Worm (Caenorhabditis elegans): ENCODE results near the gene ZK896.4.

ZK896.4 gene

DNA sequence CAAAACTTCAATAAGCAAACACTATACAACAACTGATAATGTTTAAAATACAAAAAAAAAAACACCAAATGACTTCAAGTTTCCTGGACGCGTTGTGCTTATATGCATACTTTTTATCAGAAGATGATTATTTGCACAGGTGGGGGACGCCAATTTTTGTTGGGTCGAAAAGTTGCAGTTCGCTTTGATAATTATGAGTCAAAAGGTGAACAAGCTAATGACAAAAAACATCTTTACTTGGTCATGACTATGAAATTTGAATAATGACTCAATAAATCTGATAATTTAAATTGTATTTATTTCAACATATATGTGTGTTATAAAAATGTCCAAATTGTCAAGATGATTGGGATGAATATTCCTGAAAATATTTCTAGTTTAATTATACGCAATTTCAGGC is at the start of gene ZK896.4:
TSS of gene ZK896.4 (minus strand) at position 101 of the 400 bp plus-strand sequence.
- no peak for TF ChIP-seq unc-55 (GFP tag; optimal IDR thresholded peaks at IDR 0.05)
- no peak for TF ChIP-seq ceh-6 (GFP tag; optimal IDR thresholded peaks at IDR 0.05)
- TF ChIP-seq ceh-45 (GFP tag; IDR thresholded peaks at IDR 0.05) = no peak
- no peak for TF ChIP-seq ceh-19 (GFP tag; optimal IDR thresholded peaks at IDR 0.05)
- TF ChIP-seq sox-2 (GFP tag; IDR thresholded peaks at IDR 0.05) = no peak
- TF ChIP-seq pax-1 (tag; optimal IDR thresholded peaks at IDR 0.05) = no peak
- TF ChIP-seq ceh-18 (tag; optimal IDR thresholded peaks at IDR 0.05) = no peak
- TF ChIP-seq pha-2 (tag; optimal IDR thresholded peaks at IDR 0.05) = no peak
- TF ChIP-seq hlh-13 (GFP tag; optimal IDR thresholded peaks at IDR 0.05) = no peak
- no peak for TF ChIP-seq K09A11.1 (tag; optimal IDR thresholded peaks at IDR 0.05; ENCODE audit: insufficient read depth)
- TF ChIP-seq C38D4.7 (GFP tag; optimal IDR thresholded peaks at IDR 0.05) = no peak
- no peak for TF ChIP-seq syd-9 (tag; optimal IDR thresholded peaks at IDR 0.05)

DNA sequence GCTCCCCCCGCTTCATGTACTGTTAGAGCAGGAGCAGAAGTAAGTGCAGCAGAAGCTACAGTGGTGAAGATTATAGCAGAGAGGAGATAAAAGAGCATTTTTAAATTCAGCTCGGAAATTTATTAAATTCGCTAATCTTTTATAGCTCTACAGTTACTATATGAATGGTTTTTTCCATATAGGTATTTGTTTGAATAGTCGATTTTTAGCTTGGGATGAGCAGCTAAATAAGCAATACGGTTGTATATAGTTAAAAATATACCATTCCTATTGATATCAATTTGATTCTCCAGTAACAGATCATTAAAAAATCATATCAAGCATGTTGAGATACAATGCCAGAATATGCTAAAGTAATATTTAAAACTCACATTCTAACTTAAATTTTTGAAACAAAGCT is 43.5 kb upstream of the ZK896.4 start, which contains the start of gene srlf-5:
TSS of gene srlf-5 (minus strand) at position 101 of the 400 bp plus-strand sequence.
- no peak for TF ChIP-seq elt-2 (tag; optimal IDR thresholded peaks at IDR 0.05)
- no peak for TF ChIP-seq ceh-34 (tag; optimal IDR thresholded peaks at IDR 0.05)
- no peak for TF ChIP-seq tbx-2 (tag; optimal IDR thresholded peaks at IDR 0.05)
- no peak for TF ChIP-seq hlh-8 (tag; optimal IDR thresholded peaks at IDR 0.05)
- TF ChIP-seq ztf-16 (tag; optimal IDR thresholded peaks at IDR 0.05) = no peak
- no peak for TF ChIP-seq C38D4.7 (GFP tag; optimal IDR thresholded peaks at IDR 0.05)
- no peak for TF ChIP-seq nhr-232 (tag; optimal IDR thresholded peaks at IDR 0.05)
- no peak for TF ChIP-seq hlh-30 (tag; optimal IDR thresholded peaks at IDR 0.05; ENCODE audit: insufficient read depth)
- no peak for TF ChIP-seq unc-3 (GFP tag; conservative IDR thresholded peaks at IDR 0.05)
- no peak for TF ChIP-seq unc-3 (tag; optimal IDR thresholded peaks at IDR 0.05)
- TF ChIP-seq npax-4 (tag; optimal IDR thresholded peaks at IDR 0.05) = no peak
- no peak for TF ChIP-seq fkh-6 (tag; optimal IDR thresholded peaks at IDR 0.05)
- no peak for TF ChIP-seq fax-1 (tag; optimal IDR thresholded peaks at IDR 0.05)
- no peak for TF ChIP-seq unc-42 (tag; optimal IDR thresholded peaks at IDR 0.05)
- TF ChIP-seq sox-4 (tag; optimal IDR thresholded peaks at IDR 0.05) = no peak
- TF ChIP-seq che-1 (tag; optimal IDR thresholded peaks at IDR 0.05) = no peak
- TF ChIP-seq pag-3 (tag; optimal IDR thresholded peaks at IDR 0.05; ENCODE audit: borderline replicate concordance) = no peak
- no peak for TF ChIP-seq pat-9 (tag; optimal IDR thresholded peaks at IDR 0.05)

DNA sequence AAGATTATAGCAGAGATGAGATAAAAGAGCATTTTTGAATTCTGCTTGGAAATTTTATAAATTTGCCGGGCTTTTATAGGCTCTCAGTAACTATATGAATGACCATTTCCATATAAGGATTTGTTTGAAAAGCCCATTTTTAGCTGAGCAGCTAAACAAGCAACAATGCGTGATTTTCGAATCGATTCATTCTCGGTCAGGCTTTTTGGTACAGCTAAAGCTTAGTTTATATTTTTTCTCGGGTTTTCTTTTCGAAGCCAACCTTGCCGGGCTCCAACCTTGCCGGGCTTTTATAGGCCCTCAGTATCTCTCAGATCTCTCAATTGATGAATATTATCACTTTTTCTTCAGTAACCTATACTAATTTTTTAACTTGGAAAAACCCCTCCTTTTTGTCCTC is 41.2 kb upstream of the ZK896.4 start, which contains the start of gene srlf-4:
TSS of gene srlf-4 (minus strand) at position 101 of the 400 bp plus-strand sequence.
- no peak for TF ChIP-seq hlh-8 (tag; optimal IDR thresholded peaks at IDR 0.05)
- no peak for TF ChIP-seq odd-2 (tag; optimal IDR thresholded peaks at IDR 0.05)
- no peak for TF ChIP-seq pax-1 (tag; optimal IDR thresholded peaks at IDR 0.05)
- TF ChIP-seq ceh-18 (tag; optimal IDR thresholded peaks at IDR 0.05) = no peak
- no peak for TF ChIP-seq hlh-13 (GFP tag; optimal IDR thresholded peaks at IDR 0.05)
- no peak for TF ChIP-seq eyg-1 (tag; optimal IDR thresholded peaks at IDR 0.05)
- no peak for TF ChIP-seq Y22D7AL.16 (tag; optimal IDR thresholded peaks at IDR 0.05)
- no peak for TF ChIP-seq elt-2 (tag; optimal IDR thresholded peaks at IDR 0.05)
- TF ChIP-seq nfya-1 (tag; optimal IDR thresholded peaks at IDR 0.05) = no peak

DNA sequence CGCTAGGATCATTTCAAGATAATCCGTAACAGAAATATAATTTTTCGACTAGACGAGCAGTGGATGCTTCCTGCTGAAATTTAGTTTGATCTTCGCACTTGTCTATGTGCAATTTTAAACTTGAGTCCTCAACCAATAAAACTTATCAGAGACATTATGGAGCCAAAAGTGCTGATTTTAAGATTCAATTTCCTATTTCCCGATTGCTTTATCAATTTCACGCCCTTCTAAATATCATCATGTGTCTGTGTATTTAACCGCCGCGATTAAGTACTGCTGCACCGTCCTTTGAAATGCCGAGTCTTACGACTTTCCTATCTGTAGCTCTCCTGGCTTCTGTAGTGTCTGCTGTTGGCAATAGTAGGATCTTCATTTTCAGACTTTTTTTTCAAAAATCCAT is 37.9 kb upstream of the ZK896.4 start, which contains the start of gene C32H11.4:
TSS of gene C32H11.4 (plus strand) at position 238 of the 400 bp plus-strand sequence.
- TF ChIP-seq F13H6.1 (tag; optimal IDR thresholded peaks at IDR 0.05) (no peak), pqm-1 (tag; optimal IDR thresholded peaks at IDR 0.05) (no peak), nfya-1 (tag; optimal IDR thresholded peaks at IDR 0.05) (no peak), fax-1 (tag; optimal IDR thresholded peaks at IDR 0.05) (no peak), tbx-7 (tag; optimal IDR thresholded peaks at IDR 0.05) (no peak), unc-55 (GFP tag; optimal IDR thresholded peaks at IDR 0.05) (no peak), tbx-2 (tag; optimal IDR thresholded peaks at IDR 0.05) (no peak), fkh-6 (tag; optimal IDR thresholded peaks at IDR 0.05) (no peak), odd-2 (tag; optimal IDR thresholded peaks at IDR 0.05) (no peak), hlh-30 (tag; optimal IDR thresholded peaks at IDR 0.05; ENCODE audit: insufficient read depth) (no peak)

All from whole organism, late embryonic.